Fruit fly (Drosophila melanogaster): ENCODE data around the gene Prosalpha4.

DNA sequence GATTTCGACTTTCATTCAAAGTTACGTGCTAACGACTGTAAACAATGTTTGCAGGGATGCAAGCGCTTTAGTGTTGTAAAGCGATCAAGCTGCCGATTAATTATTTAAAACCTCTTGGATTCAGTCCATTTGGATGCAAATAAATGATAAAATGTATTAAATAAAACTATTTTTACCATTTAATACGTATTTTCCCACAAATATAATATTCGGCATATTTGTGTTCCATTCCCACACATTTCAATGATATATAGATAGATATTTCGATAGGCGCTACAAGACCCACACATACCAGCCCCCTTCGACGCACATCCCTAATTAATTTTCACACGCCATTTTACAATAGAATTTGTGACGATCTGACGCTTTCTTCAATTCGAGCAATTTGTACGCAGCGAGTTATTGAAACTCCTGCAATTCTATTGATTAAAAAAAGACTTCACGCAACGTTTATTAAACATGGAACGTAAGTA lies 12.5 kb downstream of the Prosalpha4 start, which contains the start of the genes CG32576 and caz:
- no peak for TF ChIP-seq h (optimal IDR thresholded peaks at IDR 0.05)
- no peak for TF ChIP-seq insv (optimal IDR thresholded peaks at IDR 0.05)

Data from Kc167 (cell line).